Worm (Caenorhabditis elegans) whole organism, late embryonic: ENCODE results near the gene lin-9.

Experiments
- T23F11.4 ChIP-seq: fragments of 200-800 bp; sonication (Bioruptor generic); optimal IDR thresholded peaks from 2 replicates; lab custom pipeline; 2018; ENCODE audit warnings: mild to moderate bottlenecking, missing genetic modification characterization, missing compliant biosample characterization
- ceh-48 ChIP-seq: sonication (generic microtip); optimal IDR thresholded peaks from 2 replicates; lab custom pipeline; 2016; ENCODE audit warnings: missing genetic modification characterization, inconsistent platforms, missing compliant biosample characterization
- fkh-10 ChIP-seq: fragments of 150-350 bp; optimal IDR thresholded peaks from 2 replicates; lab custom pipeline; 2014; ENCODE audit warnings: missing biosample characterization, missing genetic modification reagents, missing genetic modification characterization
- pros-1 ChIP-seq: fragments of 150-350 bp; optimal IDR thresholded peaks from 2 replicates; lab custom pipeline; 2014; ENCODE audit warnings: missing biosample characterization, missing genetic modification reagents, missing genetic modification characterization

ce11 chrIII:8873990-8874668 lies 29.8 kb downstream of the lin-9 start:
- TF ChIP-seq pros-1 (peak; percentile 85), ceh-48 (tag; lab: Kevin White, UChicago) (no peak), fkh-10 (GFP tag; lab: Kevin White, UChicago) (no peak), T23F11.4 (GFP tag; lab: Kevin White, UChicago) (peak; percentile 63)
